Fruit fly (Drosophila melanogaster) whole organism, wandering third instar larva: ENCODE data around the gene Lip1.

Source experiments
- HLH106 ChIP-seq: fragments of 200-800 bp; optimal IDR thresholded peaks from 3 replicates; lab custom pipeline; 2019; ENCODE audit warnings: missing biosample characterization, mild to moderate bottlenecking, missing genetic modification characterization, moderate library complexity
- Mio ChIP-seq: sonication (Bioruptor generic); optimal IDR thresholded peaks from 2 replicates; lab custom pipeline; 2016; ENCODE audit warnings: missing biosample characterization, missing genetic modification characterization
- N ChIP-seq: fragments of >200 bp; optimal IDR thresholded peaks from 2 replicates; lab custom pipeline; 2018; ENCODE audit warnings: missing biosample characterization, missing external identifiers, missing genetic modification characterization
- Rel ChIP-seq, 2 experiments: fragments of 200-800 bp; sonication (Bioruptor generic) in 1 of 2; optimal IDR thresholded peaks; 2 replicates in 1 of 2; 3 replicates in 1 of 2; lab custom pipeline; 2016 to 2019; ENCODE audit warnings: mild to moderate bottlenecking in 2 of 2, missing biosample characterization in 2 of 2, missing genetic modification characterization in 2 of 2, moderate library complexity in 1 of 2
- Sp1 ChIP-seq: fragments of 200-800 bp; sonication (Bioruptor generic); optimal IDR thresholded peaks from 3 replicates; lab custom pipeline; 2019; ENCODE audit warnings: missing biosample characterization, mild to moderate bottlenecking, missing genetic modification characterization, moderate library complexity
- Vsx2 ChIP-seq: fragments of 200-300, 225-300 bp; sonication (Bioruptor generic); optimal IDR thresholded peaks from 2 replicates; lab custom pipeline; 2018; ENCODE audit warnings: missing biosample characterization, missing genetic modification characterization; ENCODE audit not compliant: partially characterized antibody
- brk ChIP-seq: fragments of 200-800 bp; sonication (Bioruptor generic); optimal IDR thresholded peaks from 2 replicates; lab custom pipeline; 2016; ENCODE audit warnings: missing biosample characterization, mild to moderate bottlenecking, missing genetic modification characterization
- h ChIP-seq: fragments of 200-800 bp; sonication (Bioruptor generic); optimal IDR thresholded peaks from 3 replicates; lab custom pipeline; 2016; ENCODE audit warnings: missing biosample characterization, mild to moderate bottlenecking, missing genetic modification characterization
- jim ChIP-seq: fragments of 175-275, 200-325 bp; sonication (Bioruptor generic); optimal IDR thresholded peaks from 2 replicates; lab custom pipeline; 2016; ENCODE audit warnings: missing biosample characterization, mild to moderate bottlenecking, missing genetic modification characterization
- lola ChIP-seq: fragments of >200 bp; optimal IDR thresholded peaks from 2 replicates; lab custom pipeline; 2017; ENCODE audit warnings: missing biosample characterization, missing genetic modification characterization
- sage ChIP-seq: fragments of 200-800 bp; sonication (Bioruptor generic); optimal IDR thresholded peaks from 2 replicates; lab custom pipeline; 2016; ENCODE audit warnings: missing biosample characterization, mild to moderate bottlenecking, missing genetic modification characterization
- sv ChIP-seq: fragments of 200-800 bp; sonication (Bioruptor generic); optimal IDR thresholded peaks from 3 replicates; lab custom pipeline; 2016; ENCODE audit warnings: missing biosample characterization, missing genetic modification characterization
- tai ChIP-seq: sonication (Bioruptor generic); optimal IDR thresholded peaks from 2 replicates; lab custom pipeline; 2016; ENCODE audit warnings: missing biosample characterization, missing genetic modification characterization
- usp ChIP-seq: fragments of >200 bp; optimal IDR thresholded peaks from 2 replicates; lab custom pipeline; 2017; ENCODE audit warnings: missing biosample characterization, missing genetic modification characterization

The Lip1 gene

DNA sequence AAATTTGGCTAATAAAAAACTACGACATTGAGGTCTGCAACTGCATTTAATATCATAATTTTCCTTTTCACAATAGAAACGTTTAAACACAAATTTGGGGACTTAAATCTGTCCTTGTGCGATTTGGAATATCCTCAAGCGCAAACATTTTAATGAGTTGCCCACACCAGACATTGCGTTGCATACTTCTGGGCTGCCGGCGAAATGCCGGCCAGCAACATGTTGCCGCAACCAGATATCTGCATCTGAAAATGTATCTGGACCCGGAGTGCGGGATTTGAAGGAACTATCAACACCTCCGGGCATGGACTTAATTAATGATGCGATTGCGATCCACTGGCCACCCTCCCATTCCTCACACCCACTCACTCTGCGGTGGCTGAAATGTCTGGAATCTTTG, 46.8 kb downstream of the Lip1 start:
- TF ChIP-seq h (GFP tag; lab: Kevin White, UChicago) (no peak), N (GFP tag; lab: Kevin White, UChicago) (no peak), Mio (GFP tag; lab: Kevin White, UChicago) (no peak), Sp1 (GFP tag; lab: Kevin White, UChicago) (no peak), sage (GFP tag; lab: Kevin White, UChicago) (no peak), lola (GFP tag; lab: Kevin White, UChicago) (no peak), jim (GFP tag; lab: Kevin White, UChicago) (no peak), Vsx2 (GFP tag; lab: Kevin White, UChicago) (no peak), HLH106 (tag; lab: Kevin White, UChicago) (no peak)

DNA sequence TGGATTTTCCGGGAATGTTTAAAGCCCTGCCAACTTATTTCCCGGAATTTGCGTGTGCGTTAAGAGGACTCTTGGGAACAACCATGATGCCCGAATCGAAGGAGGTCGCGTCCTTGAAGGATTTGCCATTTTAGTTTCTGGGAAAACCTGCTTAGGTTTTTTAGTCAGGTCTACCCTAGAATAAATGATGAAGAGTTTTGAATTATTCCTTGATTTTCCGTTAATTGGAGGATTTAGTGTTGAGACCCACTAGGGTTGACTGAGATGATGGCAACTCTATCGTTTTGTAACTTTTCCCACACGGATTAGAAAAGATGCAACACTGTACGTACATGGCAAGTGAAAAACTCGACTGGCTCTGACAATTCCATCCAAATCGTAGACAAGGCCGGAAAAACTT, 50.0 kb downstream of the Lip1 start, which contains the start of gene dbf:
TSS of gene dbf (plus strand) at position 301 of the 400 bp plus-strand sequence.
- TF ChIP-seq sv (GFP tag; lab: Kevin White, UChicago) = no peak
- TF ChIP-seq N (GFP tag; lab: Kevin White, UChicago) = no peak
- TF ChIP-seq lola (GFP tag; lab: Kevin White, UChicago) = no peak
- no peak for TF ChIP-seq Rel (GFP tag; optimal IDR thresholded peaks at IDR 0.05; lab: Kevin White, UChicago)
- no peak for TF ChIP-seq Rel (tag; optimal IDR thresholded peaks at IDR 0.05; lab: Kevin White, UChicago)
- TF ChIP-seq brk (GFP tag; lab: Kevin White, UChicago) = no peak
- no peak for TF ChIP-seq usp (GFP tag; lab: Kevin White, UChicago)
- no peak for TF ChIP-seq Mio (GFP tag; lab: Kevin White, UChicago)
- no peak for TF ChIP-seq tai (GFP tag; lab: Kevin White, UChicago)
